Fruit fly (Drosophila melanogaster): ENCODE measurements around the gene CG9636.

Gene CG9636

DNA sequence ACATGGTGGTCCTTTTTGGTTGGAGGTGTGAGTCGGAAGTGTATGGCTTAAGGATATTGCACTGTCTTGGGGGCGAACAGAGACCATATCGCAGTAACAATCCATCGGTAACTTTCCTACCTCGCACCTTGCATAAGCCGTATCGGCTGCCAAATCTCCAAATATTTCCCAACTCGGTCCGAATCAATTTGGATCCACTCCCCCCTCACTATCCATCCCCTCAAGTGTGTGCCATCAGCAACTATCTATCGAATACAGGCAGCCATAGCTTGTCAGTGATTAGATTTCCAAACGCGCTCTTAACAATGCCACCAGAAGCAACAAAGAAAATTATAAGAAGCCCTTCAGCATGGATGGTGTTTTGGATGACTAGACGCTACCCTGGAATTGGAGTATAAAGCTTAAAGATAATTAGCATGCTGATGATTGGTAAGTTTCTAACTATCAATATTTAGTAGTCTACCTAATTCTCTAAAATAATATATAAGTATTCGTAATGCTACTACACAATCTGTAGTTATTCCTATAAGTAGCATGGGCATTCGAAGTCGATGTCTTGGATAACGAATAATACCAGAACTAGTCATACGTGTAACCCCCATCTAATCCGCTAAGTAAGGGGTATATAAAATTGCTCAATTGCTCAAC lies 36.8 kb downstream of the CG9636 start:
- TF ChIP-seq Met (GFP tag; optimal IDR thresholded peaks at IDR 0.05): peak; percentile 14
- TF ChIP-seq Ets21C (GFP tag; optimal IDR thresholded peaks at IDR 0.05): no peak
- no peak for TF ChIP-seq Ets96B (tag; optimal IDR thresholded peaks at IDR 0.05)
- TF ChIP-seq dsx (GFP tag; optimal IDR thresholded peaks at IDR 0.05; ENCODE audit: poor library complexity, severe bottlenecking): no peak
- no peak for TF ChIP-seq salr (GFP tag; optimal IDR thresholded peaks at IDR 0.05)
- peak; percentile 17 for TF ChIP-seq Smox (GFP tag; optimal IDR thresholded peaks at IDR 0.05)
- TF ChIP-seq esn (GFP tag; optimal IDR thresholded peaks at IDR 0.05): peak; percentile 12
- no peak for TF ChIP-seq CG6163 (GFP tag; IDR thresholded peaks at IDR 0.05)
- TF ChIP-seq CG11762 (GFP tag; optimal IDR thresholded peaks at IDR 0.05; ENCODE audit: insufficient read depth): no peak
- no peak for TF ChIP-seq CG3032 (tag; optimal IDR thresholded peaks at IDR 0.05)
- TF ChIP-seq vri (GFP tag; optimal IDR thresholded peaks at IDR 0.05): peak; percentile 24

DNA sequence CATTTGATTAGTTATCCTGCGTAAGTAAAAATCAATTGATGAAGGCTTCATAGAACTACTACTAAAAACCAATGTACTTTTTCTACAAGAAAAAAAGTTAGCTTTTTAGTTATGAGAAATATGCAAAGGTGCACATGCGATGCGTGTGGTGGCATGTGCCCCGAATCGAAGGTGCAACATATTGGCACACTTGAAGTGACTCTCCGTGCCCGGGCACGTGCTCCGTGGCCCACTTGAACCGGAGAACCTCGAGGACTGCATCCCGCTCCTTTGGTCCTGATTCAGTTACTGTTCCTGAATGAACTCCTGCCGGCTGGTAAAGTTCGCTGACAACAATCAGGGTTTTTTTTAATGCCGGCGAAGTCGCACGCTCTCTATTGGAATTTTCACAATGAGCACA lies 37.6 kb downstream of the CG9636 start:
- no peak for TF ChIP-seq Sox102F (GFP tag; optimal IDR thresholded peaks at IDR 0.05)
- TF ChIP-seq Eip78C (GFP tag): no peak
- TF ChIP-seq dac (GFP tag; optimal IDR thresholded peaks at IDR 0.05): no peak
- TF ChIP-seq svp (GFP tag): no peak

DNA sequence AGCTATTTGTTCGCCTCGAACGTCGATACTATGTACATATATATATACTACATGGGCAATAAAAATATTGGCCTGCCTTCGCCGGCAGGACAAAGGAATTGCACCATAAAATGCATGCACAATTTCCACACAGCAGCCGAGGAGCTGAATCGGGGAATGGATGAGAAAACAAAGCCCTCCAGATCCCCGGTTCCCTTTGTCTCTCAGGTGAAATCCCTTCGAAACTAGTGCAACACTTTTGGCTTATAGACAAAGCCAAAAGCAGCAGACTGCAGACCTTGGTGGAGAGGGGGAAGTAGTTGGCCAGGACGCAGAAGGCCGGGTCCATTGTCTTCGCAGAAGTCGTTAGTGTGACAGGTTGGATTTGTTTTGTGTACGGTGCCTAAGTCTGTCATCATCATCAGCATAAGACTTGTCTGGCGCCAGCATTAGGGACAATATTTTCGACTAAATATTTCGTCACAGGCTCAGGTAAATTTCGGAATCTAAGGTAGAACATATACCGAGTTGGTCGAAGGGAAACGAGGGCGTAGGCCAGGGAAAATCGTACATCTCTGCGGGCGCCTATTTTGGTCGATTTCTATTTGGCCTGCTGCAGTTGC lies 38.2 kb downstream of the CG9636 start:
- TF ChIP-seq Eip78C (GFP tag) (no peak), svp (GFP tag) (no peak), Met (GFP tag; optimal IDR thresholded peaks at IDR 0.05) (no peak), CG31627 (GFP tag; optimal IDR thresholded peaks at IDR 0.05) (no peak)

- TF ChIP-seq net (GFP tag; optimal IDR thresholded peaks at IDR 0.05): no peak
- no peak for TF ChIP-seq CG11762 (GFP tag; optimal IDR thresholded peaks at IDR 0.05; ENCODE audit: insufficient read depth)
- TF ChIP-seq Ets21C (GFP tag; optimal IDR thresholded peaks at IDR 0.05): no peak
- no peak for TF ChIP-seq Sox15 (GFP tag; optimal IDR thresholded peaks at IDR 0.05)
- no peak for TF ChIP-seq Lpt (GFP tag; optimal IDR thresholded peaks at IDR 0.05)
- no peak for TF ChIP-seq CG6276 (GFP tag; optimal IDR thresholded peaks at IDR 0.05)
These were observed 38.9 kb downstream of the CG9636 start, which contains the start of gene CheA84a for dm6 chr3R:8204730-8205129. Gene CheA84a (minus strand): TSS chr3R:8204830.

dm6 chr3R:8203367-8203766 lies 40.2 kb downstream of the CG9636 start:
- TF ChIP-seq pdm3 (GFP tag; optimal IDR thresholded peaks at IDR 0.05): no peak
- no peak for TF ChIP-seq CG3919 (GFP tag; optimal IDR thresholded peaks at IDR 0.05)
- TF ChIP-seq topi (GFP tag; optimal IDR thresholded peaks at IDR 0.05): no peak
- no peak for TF ChIP-seq acj6 (GFP tag; optimal IDR thresholded peaks at IDR 0.05)
- no peak for TF ChIP-seq Met (GFP tag; optimal IDR thresholded peaks at IDR 0.05)
- TF ChIP-seq fkh (GFP tag; optimal IDR thresholded peaks at IDR 0.05): no peak
- no peak for TF ChIP-seq Sox15 (GFP tag; optimal IDR thresholded peaks at IDR 0.05)
- TF ChIP-seq CG10669 (GFP tag; optimal IDR thresholded peaks at IDR 0.05): no peak
- no peak for TF ChIP-seq CG8632 (GFP tag; optimal IDR thresholded peaks at IDR 0.05)
- TF ChIP-seq OdsH (GFP tag; optimal IDR thresholded peaks at IDR 0.05): no peak
- no peak for TF ChIP-seq CG1621 (tag; optimal IDR thresholded peaks at IDR 0.05)
- TF ChIP-seq CG8119 (GFP tag; IDR thresholded peaks at IDR 0.05): no peak
- TF ChIP-seq CG31627 (GFP tag; optimal IDR thresholded peaks at IDR 0.05): no peak
- TF ChIP-seq Eip93F (GFP tag; optimal IDR thresholded peaks at IDR 0.05): no peak
- no peak for TF ChIP-seq CG4318 (GFP tag; optimal IDR thresholded peaks at IDR 0.05)
